Worm (Caenorhabditis elegans): ENCODE data around the gene C04E7.5.
A peak's percentile ranks its signal among the peaks of the same experiment; 100 is the strongest.
"Not testable (repeated sequence)": the region's sequence is repeated elsewhere in the genome, so short reads cannot be mapped to it uniquely, and the experiment has no call there.

The C04E7.5 gene

ce11 chrX:360479-360878, at the start of gene C04E7.5:
TSS of gene C04E7.5 (plus strand) at chrX:360779.
- TF ChIP-seq lin-11 (tag; optimal IDR thresholded peaks at IDR 0.05) = no peak
- no peak for TF ChIP-seq ZK546.5 (tag; optimal IDR thresholded peaks at IDR 0.05)
- TF ChIP-seq elt-3 (tag; optimal IDR thresholded peaks at IDR 0.05) = no peak
- no peak for TF ChIP-seq ztf-4 (tag; optimal IDR thresholded peaks at IDR 0.05)
- TF ChIP-seq ceh-16 (tag; optimal IDR thresholded peaks at IDR 0.05) = no peak
- no peak for TF ChIP-seq nhr-12 (tag; optimal IDR thresholded peaks at IDR 0.05)
- TF ChIP-seq lin-39 (tag; optimal IDR thresholded peaks at IDR 0.05) = no peak
- TF ChIP-seq F13H6.1 (tag; optimal IDR thresholded peaks at IDR 0.05) = no peak
- no peak for TF ChIP-seq ama-1 (optimal IDR thresholded peaks at IDR 0.05)
- no peak for TF ChIP-seq nhr-237 (tag; optimal IDR thresholded peaks at IDR 0.05)
- no peak for TF ChIP-seq nhr-10 (tag; optimal IDR thresholded peaks at IDR 0.05)
- TF ChIP-seq ztf-11 (tag; optimal IDR thresholded peaks at IDR 0.05) = no peak
- no peak for TF ChIP-seq nhr-23 (tag; optimal IDR thresholded peaks at IDR 0.05)
- no peak for TF ChIP-seq blmp-1 (tag; optimal IDR thresholded peaks at IDR 0.05; ENCODE audit: insufficient read depth)
- no peak for TF ChIP-seq aly-2 (tag; optimal IDR thresholded peaks at IDR 0.05)
- no peak for TF ChIP-seq unc-62 (GFP tag; optimal IDR thresholded peaks at IDR 0.05)
- TF ChIP-seq nhr-6 (tag; optimal IDR thresholded peaks at IDR 0.05) = no peak
- no peak for TF ChIP-seq sma-9 (GFP tag; optimal IDR thresholded peaks at IDR 0.05)
- no peak for TF ChIP-seq sma-9 (tag; optimal IDR thresholded peaks at IDR 0.05)
- no peak for TF ChIP-seq nhr-21 (tag; optimal IDR thresholded peaks at IDR 0.05)
- TF ChIP-seq mdl-1 (tag; optimal IDR thresholded peaks at IDR 0.05) = no peak

ce11 chrX:311211-311610, 49.4 kb upstream of the C04E7.5 start, which contains the start of gene nlp-64:
TSS of gene nlp-64 (minus strand) at chrX:311311.
- no peak for TF ChIP-seq lsy-2 (tag; optimal IDR thresholded peaks at IDR 0.05)
- no peak for TF ChIP-seq nhr-12 (tag; optimal IDR thresholded peaks at IDR 0.05)
- no peak for TF ChIP-seq nhr-23 (tag; optimal IDR thresholded peaks at IDR 0.05)
- TF ChIP-seq lin-11 (tag; optimal IDR thresholded peaks at IDR 0.05) = no peak
- no peak for TF ChIP-seq mbf-1 (tag; optimal IDR thresholded peaks at IDR 0.05)
- no peak for TF ChIP-seq nhr-21 (tag; optimal IDR thresholded peaks at IDR 0.05)
- TF ChIP-seq ama-1 (optimal IDR thresholded peaks at IDR 0.05) = no peak
- no peak for TF ChIP-seq blmp-1 (tag; optimal IDR thresholded peaks at IDR 0.05; ENCODE audit: insufficient read depth)
- no peak for TF ChIP-seq elt-3 (tag; optimal IDR thresholded peaks at IDR 0.05)
- TF ChIP-seq zag-1 (tag; optimal IDR thresholded peaks at IDR 0.05) = no peak
- no peak for TF ChIP-seq snpc-4 (tag; optimal IDR thresholded peaks at IDR 0.05)

- TF ChIP-seq nhr-77 (tag; optimal IDR thresholded peaks at IDR 0.05) = no peak
- no peak for TF ChIP-seq skn-1 (tag; optimal IDR thresholded peaks at IDR 0.05)
- no peak for TF ChIP-seq ama-1 (optimal IDR thresholded peaks at IDR 0.05)
- no peak for TF ChIP-seq sma-9 (GFP tag; optimal IDR thresholded peaks at IDR 0.05)
- TF ChIP-seq sma-9 (tag; optimal IDR thresholded peaks at IDR 0.05) = no peak
- TF ChIP-seq lin-39 (tag; optimal IDR thresholded peaks at IDR 0.05) = no peak
- no peak for TF ChIP-seq lin-11 (tag; optimal IDR thresholded peaks at IDR 0.05)
- TF ChIP-seq Y55F3AM.14 (GFP tag; optimal IDR thresholded peaks at IDR 0.05) = no peak
- no peak for TF ChIP-seq nhr-21 (tag; optimal IDR thresholded peaks at IDR 0.05)
- TF ChIP-seq sma-3 (GFP tag; optimal IDR thresholded peaks at IDR 0.05) = no peak
- TF ChIP-seq fos-1 (tag; optimal IDR thresholded peaks at IDR 0.05) = no peak
- TF ChIP-seq nhr-129 (tag; optimal IDR thresholded peaks at IDR 0.05) = no peak
- no peak for TF ChIP-seq ztf-4 (tag; optimal IDR thresholded peaks at IDR 0.05)
- TF ChIP-seq F13H6.1 (tag; optimal IDR thresholded peaks at IDR 0.05) = no peak
Observed at ce11 chrX:312238-312637, 48.3 kb upstream of the C04E7.5 start.

ce11 chrX:312908-313307, 47.7 kb upstream of the C04E7.5 start, which contains the start of gene M02E1.4:
TSS of gene M02E1.4 (plus strand) at chrX:313274.
- TF ChIP-seq ZK546.5 (tag; optimal IDR thresholded peaks at IDR 0.05) (no peak), crh-2 (tag; optimal IDR thresholded peaks at IDR 0.05) (peak; percentile 0), ama-1 (optimal IDR thresholded peaks at IDR 0.05) (no peak)

ce11 chrX:322223-322622, 38.4 kb upstream of the C04E7.5 start, which contains the start of gene M02E1.3:
TSS of gene M02E1.3 (plus strand) at chrX:322523.
- not testable (repeated sequence) for TF ChIP-seq mdl-1, ztf-11, ztf-4 (tag; optimal IDR thresholded peaks at IDR 0.05)

ce11 chrX:324021-324420, 36.6 kb upstream of the C04E7.5 start:
- TF ChIP-seq ama-1 (optimal IDR thresholded peaks at IDR 0.05) (peak; percentile 7), nhr-129 (tag; optimal IDR thresholded peaks at IDR 0.05) (peak; percentile 77), C34F6.9 (tag; optimal IDR thresholded peaks at IDR 0.05) (peak; percentile 83), unc-55 (GFP tag; optimal IDR thresholded peaks at IDR 0.05) (peak; percentile 72), nhr-10 (tag; optimal IDR thresholded peaks at IDR 0.05) (no peak), fos-1 (tag; optimal IDR thresholded peaks at IDR 0.05) (peak; percentile 54), sem-4 (tag; optimal IDR thresholded peaks at IDR 0.05) (peak; percentile 12), nhr-21 (tag; optimal IDR thresholded peaks at IDR 0.05) (peak; percentile 20), lin-13 (GFP tag; optimal IDR thresholded peaks at IDR 0.05) (peak; percentile 42), ztf-11 (tag; optimal IDR thresholded peaks at IDR 0.05) (no peak), mdl-1 (tag; optimal IDR thresholded peaks at IDR 0.05) (peak; percentile 84 to 96), lsy-2 (tag; optimal IDR thresholded peaks at IDR 0.05) (peak in 1 of 2 experiments; percentile 67), F13H6.1 (tag; optimal IDR thresholded peaks at IDR 0.05) (peak; percentile 53), zag-1 (tag; optimal IDR thresholded peaks at IDR 0.05) (peak; percentile 46), crh-2 (tag; optimal IDR thresholded peaks at IDR 0.05) (peak; percentile 87), sma-9 (GFP tag; optimal IDR thresholded peaks at IDR 0.05) (peak; percentile 64), sma-9 (tag; optimal IDR thresholded peaks at IDR 0.05) (no peak), lin-11 (tag; optimal IDR thresholded peaks at IDR 0.05) (peak; percentile 72), ztf-1 (GFP tag; conservative IDR thresholded peaks at IDR 0.05) (no peak), egl-27 (tag; optimal IDR thresholded peaks at IDR 0.05) (peak; percentile 22), ceh-16 (tag; optimal IDR thresholded peaks at IDR 0.05) (no peak)
